Worm (Caenorhabditis elegans) whole organism, L3 larva: Measurements from ENCODE around the gene snt-7.

Experiments
- ceh-28 ChIP-seq: fragments of 150-350 bp; optimal IDR thresholded peaks from 2 replicates; lab custom pipeline; 2014; ENCODE audit warnings: missing biosample characterization, missing genetic modification reagents, missing genetic modification characterization
- pha-4 ChIP-seq: fragments of 150-350 bp; optimal IDR thresholded peaks from 2 replicates; lab custom pipeline; 2014; ENCODE audit warnings: missing biosample characterization, missing genetic modification reagents, missing genetic modification characterization
- ztf-4 ChIP-seq: fragments of 150-350 bp; optimal IDR thresholded peaks from 2 replicates; lab custom pipeline; 2014; ENCODE audit warnings: missing biosample characterization, missing genetic modification characterization

- no peak for TF ChIP-seq pha-4 (tag; lab: Kevin White, UChicago)
- no peak for TF ChIP-seq ztf-4 (tag; lab: Kevin White, UChicago)
- TF ChIP-seq ceh-28 (tag; lab: Kevin White, UChicago) = no peak
Observed at ce11 chrX:15199052-15199451, at the start of gene snt-7.
